Worm (Caenorhabditis elegans) whole organism, late embryonic: ENCODE results near the gene str-86.

ENCODE experiments used
- C08G9.2 ChIP-seq: sonication (generic microtip); optimal IDR thresholded peaks from 2 replicates; lab custom pipeline; 2016; ENCODE audit warnings: mild to moderate bottlenecking, missing genetic modification characterization, moderate library complexity, missing compliant biosample characterization
- F13H6.1 ChIP-seq: sonication (generic microtip); optimal IDR thresholded peaks from 2 replicates; lab custom pipeline; 2016; ENCODE audit warnings: missing genetic modification characterization, missing compliant biosample characterization
- K09A11.1 ChIP-seq: sonication (generic microtip); optimal IDR thresholded peaks from 2 replicates; lab custom pipeline; 2017; ENCODE audit warnings: antibody characterized with exemption, mild to moderate bottlenecking, missing genetic modification characterization, missing compliant biosample characterization; ENCODE audit not compliant: insufficient read depth
- T23F11.4 ChIP-seq: fragments of 200-800 bp; sonication (Bioruptor generic); optimal IDR thresholded peaks from 2 replicates; lab custom pipeline; 2018; ENCODE audit warnings: mild to moderate bottlenecking, missing genetic modification characterization, missing compliant biosample characterization
- ama-1 ChIP-seq: fragments of 150-350 bp; optimal IDR thresholded peaks from 2 replicates; lab custom pipeline; 2014
- ceh-2 ChIP-seq: sonication (generic microtip); optimal IDR thresholded peaks from 2 replicates; lab custom pipeline; 2016; ENCODE audit warnings: missing genotype, missing genetic modification characterization, missing compliant biosample characterization
- ceh-22 ChIP-seq: sonication (generic microtip); optimal IDR thresholded peaks from 2 replicates; lab custom pipeline; 2017; ENCODE audit warnings: missing biosample characterization, missing genetic modification characterization
- ceh-30 ChIP-seq: fragments of 150-350 bp; optimal IDR thresholded peaks from 2 replicates; lab custom pipeline; 2014; ENCODE audit warnings: missing biosample characterization, missing genetic modification characterization
- ceh-31 ChIP-seq: sonication (generic microtip); optimal IDR thresholded peaks from 2 replicates; lab custom pipeline; 2016; ENCODE audit warnings: missing genetic modification characterization, missing compliant biosample characterization
- ceh-45 ChIP-seq: fragments of 200-800 bp; sonication (Bioruptor generic); IDR thresholded peaks from 2 replicates; pipeline ENCODE4 v1.3.6; 2022; ENCODE audit warnings: missing genetic modification reagents, missing genetic modification characterization, missing compliant biosample characterization
- ceh-9 ChIP-seq: sonication (generic microtip); optimal IDR thresholded peaks from 2 replicates; lab custom pipeline; 2016; ENCODE audit warnings: mild to moderate bottlenecking, missing genetic modification characterization, inconsistent platforms, missing compliant biosample characterization
- eyg-1 ChIP-seq: sonication (generic microtip); optimal IDR thresholded peaks from 2 replicates; lab custom pipeline; 2016; ENCODE audit warnings: missing genotype, missing genetic modification characterization, missing compliant biosample characterization
- fkh-6 ChIP-seq: sonication (generic microtip); optimal IDR thresholded peaks from 2 replicates; lab custom pipeline; 2016; ENCODE audit warnings: missing genetic modification characterization, missing compliant biosample characterization
- hlh-13 ChIP-seq: fragments of 200-800 bp; sonication (Bioruptor generic); optimal IDR thresholded peaks from 2 replicates; lab custom pipeline; 2018; ENCODE audit warnings: mild to moderate bottlenecking, missing genetic modification characterization, missing compliant biosample characterization
- hlh-15 ChIP-seq: sonication (generic microtip); optimal IDR thresholded peaks from 2 replicates; lab custom pipeline; 2016; ENCODE audit warnings: missing genetic modification characterization, missing compliant biosample characterization
- hlh-30 ChIP-seq: sonication (generic microtip); optimal IDR thresholded peaks from 2 replicates; lab custom pipeline; 2017; ENCODE audit warnings: antibody characterized with exemption, missing genetic modification characterization, missing compliant biosample characterization; ENCODE audit not compliant: insufficient read depth
- hlh-6 ChIP-seq: sonication (generic microtip); optimal IDR thresholded peaks from 2 replicates; lab custom pipeline; 2016; ENCODE audit warnings: missing genotype, missing genetic modification characterization, missing compliant biosample characterization
- hlh-8 ChIP-seq: sonication (generic microtip); optimal IDR thresholded peaks from 2 replicates; lab custom pipeline; 2016; ENCODE audit warnings: missing genotype, missing genetic modification characterization, missing compliant biosample characterization
- lim-6 ChIP-seq: sonication (generic microtip); optimal IDR thresholded peaks from 2 replicates; lab custom pipeline; 2016; ENCODE audit warnings: missing genetic modification characterization, missing compliant biosample characterization
- madf-2 ChIP-seq: sonication (generic microtip); optimal IDR thresholded peaks from 2 replicates; lab custom pipeline; 2017; ENCODE audit warnings: missing genetic modification characterization, missing compliant biosample characterization
- mec-3 ChIP-seq: sonication (generic microtip); optimal IDR thresholded peaks from 2 replicates; lab custom pipeline; 2016; ENCODE audit warnings: borderline replicate concordance, missing genetic modification characterization, missing compliant biosample characterization
- nhr-11 ChIP-seq: fragments of 150-350 bp; optimal IDR thresholded peaks from 2 replicates; lab custom pipeline; 2014; ENCODE audit warnings: missing biosample characterization, missing genetic modification characterization
- nhr-232 ChIP-seq: sonication (generic microtip); optimal IDR thresholded peaks from 2 replicates; lab custom pipeline; 2016; ENCODE audit warnings: missing genetic modification characterization, missing compliant biosample characterization
- pax-1 ChIP-seq: fragments of 150-350 bp; optimal IDR thresholded peaks from 2 replicates; lab custom pipeline; 2014; ENCODE audit warnings: missing biosample characterization, missing genetic modification characterization
- pha-2 ChIP-seq: sonication (generic microtip); optimal IDR thresholded peaks from 2 replicates; lab custom pipeline; 2017; ENCODE audit warnings: mild to moderate bottlenecking, missing genetic modification characterization, missing compliant biosample characterization
- pqm-1 ChIP-seq: sonication (generic microtip); optimal IDR thresholded peaks from 2 replicates; lab custom pipeline; 2016; ENCODE audit warnings: missing genetic modification characterization, missing compliant biosample characterization
- pros-1 ChIP-seq: fragments of 150-350 bp; optimal IDR thresholded peaks from 2 replicates; lab custom pipeline; 2014; ENCODE audit warnings: missing biosample characterization, missing genetic modification reagents, missing genetic modification characterization
- ref-2 ChIP-seq: sonication (generic microtip); optimal IDR thresholded peaks from 2 replicates; lab custom pipeline; 2016; ENCODE audit warnings: missing genetic modification characterization, missing compliant biosample characterization
- sdc-2 ChIP-seq: sonication (generic microtip); optimal IDR thresholded peaks from 2 replicates; lab custom pipeline; 2016; ENCODE audit warnings: missing genotype, missing genetic modification characterization, missing compliant biosample characterization
- sox-4 ChIP-seq: sonication (generic microtip); optimal IDR thresholded peaks from 2 replicates; lab custom pipeline; 2017; ENCODE audit warnings: mild to moderate bottlenecking, missing genetic modification characterization, inconsistent platforms, missing compliant biosample characterization
- tbx-2 ChIP-seq: sonication (generic microtip); optimal IDR thresholded peaks from 2 replicates; lab custom pipeline; 2016; ENCODE audit warnings: missing genetic modification characterization, missing compliant biosample characterization
- tbx-7 ChIP-seq: sonication (generic microtip); optimal IDR thresholded peaks from 2 replicates; lab custom pipeline; 2016; ENCODE audit warnings: missing genotype, missing genetic modification characterization, missing compliant biosample characterization
- ttx-3 ChIP-seq: sonication (generic microtip); optimal IDR thresholded peaks from 2 replicates; lab custom pipeline; 2016; ENCODE audit warnings: missing genetic modification reagents, missing genetic modification characterization, missing compliant biosample characterization
- unc-3 ChIP-seq, 2 experiments: fragments of 200-800 bp in 1 of 2; sonication (Bioruptor generic) in 1 of 2; sonication (generic microtip) in 1 of 2; conservative IDR thresholded peaks in 1 of 2; optimal IDR thresholded peaks in 1 of 2; 2 replicates each; pipeline versions ENCODE4 v1.3.6 to Lab custom; 2016 to 2022; ENCODE audit warnings: missing compliant biosample characterization in 2 of 2, missing genetic modification characterization in 2 of 2, missing genetic modification reagents in 1 of 2
- unc-55 ChIP-seq: sonication (generic microtip); optimal IDR thresholded peaks from 2 replicates; lab custom pipeline; 2017; ENCODE audit warnings: missing biosample characterization, missing genetic modification reagents, missing genetic modification characterization
- unc-86 ChIP-seq: sonication (generic microtip); optimal IDR thresholded peaks from 2 replicates; lab custom pipeline; 2016; ENCODE audit warnings: missing genetic modification characterization, missing compliant biosample characterization

The str-86 gene

ce11 chrV:9022078-9022477, 38.6 kb upstream of the str-86 start, which contains the start of gene oac-41:
oac-41 (minus strand) TSS chrV:9022178.
- TF ChIP-seq unc-55 (GFP tag; lab: Kevin White, UChicago) (no peak), madf-2 (tag; lab: Kevin White, UChicago) (no peak), nhr-11 (tag; lab: Kevin White, UChicago) (no peak), fkh-6 (no peak), pax-1 (no peak), eyg-1 (no peak), ceh-2 (tag; lab: Kevin White, UChicago) (no peak), ceh-9 (tag; lab: Kevin White, UChicago) (no peak), pha-2 (tag; lab: Kevin White, UChicago) (no peak), tbx-2 (tag; lab: Kevin White, UChicago) (no peak), nhr-232 (no peak), hlh-30 (no peak)

DNA sequence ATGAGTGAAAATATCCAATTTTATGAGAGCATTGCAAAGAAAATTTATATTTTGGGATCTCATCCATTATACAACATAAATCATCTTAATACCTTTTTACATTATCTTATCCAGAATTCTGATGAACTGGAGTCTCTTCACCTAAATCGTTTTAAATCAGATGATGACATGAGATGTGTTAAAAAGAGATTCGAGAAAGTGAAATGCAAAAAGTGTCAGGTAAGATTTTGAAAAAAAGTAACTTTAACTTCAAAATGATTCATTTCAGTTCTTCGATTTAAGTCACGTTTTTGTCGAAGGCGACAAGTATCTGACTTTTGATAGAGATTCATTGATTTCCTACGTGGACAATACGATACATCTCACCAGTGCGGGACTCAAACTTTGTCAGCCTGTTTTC, 35.4 kb upstream of the str-86 start:
- TF ChIP-seq ceh-2 (tag; lab: Kevin White, UChicago) (no peak), unc-86 (tag; lab: Kevin White, UChicago) (no peak), hlh-15 (no peak), hlh-6 (tag; lab: Kevin White, UChicago) (no peak), ama-1 (lab: Kevin White, UChicago) (no peak), unc-55 (GFP tag; lab: Kevin White, UChicago) (no peak), pqm-1 (tag; lab: Kevin White, UChicago) (no peak), F13H6.1 (tag; lab: Kevin White, UChicago) (no peak), ref-2 (tag; lab: Kevin White, UChicago) (no peak), tbx-7 (tag; lab: Kevin White, UChicago) (no peak), pax-1 (no peak), K09A11.1 (no peak), ceh-9 (tag; lab: Kevin White, UChicago) (no peak), ceh-45 (GFP tag; lab: Robert Waterston, UW) (no peak)

DNA sequence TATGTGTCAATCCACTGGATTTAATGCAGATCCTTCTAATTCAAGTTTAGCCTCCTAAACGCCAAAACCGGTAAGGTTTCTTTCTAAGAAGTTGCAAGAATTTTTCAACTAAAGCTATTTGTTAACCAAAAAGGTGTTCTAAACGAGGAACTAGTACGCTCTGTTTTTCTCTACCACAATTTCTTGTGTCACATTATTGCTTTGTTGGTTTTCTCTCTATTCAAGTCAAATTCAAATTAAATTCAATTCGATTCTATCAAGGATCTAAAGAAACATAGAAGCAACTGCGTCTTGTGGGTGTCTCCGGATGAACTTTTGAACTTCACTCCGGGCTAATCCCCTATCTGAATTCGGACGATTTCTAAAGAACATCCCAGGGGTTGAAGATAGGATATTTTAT, 33.0 kb upstream of the str-86 start, which contains the start of gene oac-40:
Gene oac-40 (plus strand): TSS at position 301 of the 400 bp plus-strand sequence.
- TF ChIP-seq lim-6 (no peak), pqm-1 (tag; lab: Kevin White, UChicago) (no peak), eyg-1 (no peak), pros-1 (tag; lab: Kevin White, UChicago) (no peak), unc-3 (GFP tag; conservative IDR thresholded peaks at IDR 0.05; lab: Robert Waterston, UW) (no peak), unc-3 (tag; optimal IDR thresholded peaks at IDR 0.05; lab: Kevin White, UChicago) (no peak), ttx-3 (tag; lab: Kevin White, UChicago) (no peak), hlh-8 (tag; lab: Kevin White, UChicago) (no peak), nhr-11 (tag; lab: Kevin White, UChicago) (no peak), F13H6.1 (tag; lab: Kevin White, UChicago) (no peak), pax-1 (no peak), mec-3 (no peak)
- TF ChIP-seq, all 69 proteins: peak for 0

ce11 chrV:9015540-9015939, 32.0 kb upstream of the str-86 start, which contains the start of gene srt-18:
srt-18 (minus strand) TSS chrV:9015640.
- TF ChIP-seq ceh-30 (tag; lab: Kevin White, UChicago) (no peak), F13H6.1 (tag; lab: Kevin White, UChicago) (no peak), tbx-7 (tag; lab: Kevin White, UChicago) (no peak), C08G9.2 (tag; lab: Kevin White, UChicago) (no peak), eyg-1 (no peak), ceh-45 (GFP tag; lab: Robert Waterston, UW) (no peak), T23F11.4 (no peak), nhr-232 (no peak), hlh-13 (no peak), ceh-31 (no peak), lim-6 (no peak), fkh-6 (no peak), sdc-2 (tag; lab: Kevin White, UChicago) (no peak), sox-4 (no peak), ceh-22 (tag; lab: Kevin White, UChicago) (no peak)
